Worm (Caenorhabditis elegans) whole organism, L4/young adult: Measurements from ENCODE around the gene oac-56.

Experiments used
- W03F9.2 ChIP-seq: fragments of 150-350 bp; optimal IDR thresholded peaks from 2 replicates; lab custom pipeline; 2014; ENCODE audit warnings: missing biosample characterization, missing genetic modification characterization
- dao-5 ChIP-seq: sonication (generic microtip); optimal IDR thresholded peaks from 2 replicates; lab custom pipeline; 2016; ENCODE audit warnings: missing genotype, missing genetic modification characterization, moderate library complexity, missing compliant biosample characterization
- him-1 ChIP-seq: sonication (generic microtip); optimal IDR thresholded peaks from 2 replicates; lab custom pipeline; 2016; ENCODE audit warnings: missing genotype, missing genetic modification reagents, missing genetic modification characterization, missing compliant biosample characterization

The oac-56 gene

DNA sequence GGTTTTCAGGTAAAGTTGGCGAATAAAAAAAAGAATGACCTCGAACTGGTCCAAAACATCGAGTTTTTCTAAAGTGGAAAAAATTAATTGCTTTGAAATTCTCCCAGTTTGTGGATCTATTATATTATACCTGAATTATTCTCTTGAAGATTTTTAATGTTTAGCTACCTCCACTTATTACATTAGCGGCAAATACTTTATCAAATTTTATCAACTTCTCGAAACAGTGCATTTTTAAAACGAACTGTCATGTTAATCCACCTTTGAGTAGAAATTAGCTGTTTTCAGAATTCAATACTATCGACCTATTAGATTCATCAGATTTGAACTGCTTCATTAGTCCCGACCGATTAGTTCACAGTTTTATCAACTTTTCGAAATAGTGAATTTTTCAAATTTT is 32.5 kb downstream of the oac-56 start:
- TF ChIP-seq him-1 (tag; lab: Kevin White, UChicago), result no peak
- TF ChIP-seq dao-5 (tag; lab: Kevin White, UChicago), result no peak
- no peak for TF ChIP-seq W03F9.2

ce11 chrIV:14305813-14306212 is 44.7 kb downstream of the oac-56 start:
- TF ChIP-seq dao-5 (tag; lab: Kevin White, UChicago) (no peak), W03F9.2 (no peak), him-1 (tag; lab: Kevin White, UChicago) (no peak)

DNA sequence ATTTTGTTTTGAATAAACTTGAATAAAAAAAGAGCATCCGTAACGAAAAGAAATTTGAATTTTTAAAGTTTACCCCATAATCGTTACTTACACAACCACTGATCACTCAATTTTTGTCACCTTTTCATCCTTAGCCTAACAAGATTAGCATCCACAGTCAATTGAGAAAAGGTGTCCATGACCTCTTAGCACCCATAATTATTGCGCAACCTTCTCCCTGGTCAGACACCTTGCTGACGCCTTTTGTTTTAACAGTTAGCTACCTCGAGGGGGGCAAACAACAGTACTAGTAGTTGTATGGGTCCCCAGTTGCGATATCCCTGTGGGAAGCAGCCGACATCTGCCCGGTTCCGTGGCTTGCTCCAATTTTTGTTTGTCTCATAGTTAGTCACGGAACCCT is 53.5 kb downstream of the oac-56 start:
- TF ChIP-seq dao-5 (tag; lab: Kevin White, UChicago) (no peak), W03F9.2 (no peak), him-1 (tag; lab: Kevin White, UChicago) (no peak)
